Fruit fly (Drosophila melanogaster) Kc167 (cell line): ENCODE measurements around the gene CG17712.

ENCODE experiments used
- Myc ChIP-seq: fragments of >200 bp; optimal IDR thresholded peaks from 2 replicates; lab custom pipeline; 2017; ENCODE audit warnings: missing external identifiers
- Sin3A ChIP-seq: fragments of >200 bp; optimal IDR thresholded peaks from 2 replicates; lab custom pipeline; 2018; ENCODE audit warnings: missing external identifiers
- h ChIP-seq: fragments of >200 bp; optimal IDR thresholded peaks from 3 replicates; lab custom pipeline; 2018; ENCODE audit warnings: missing external identifiers
- insv ChIP-seq: fragments of >200 bp; optimal IDR thresholded peaks from 3 replicates; lab custom pipeline; 2018; ENCODE audit warnings: missing external identifiers
- psq ChIP-seq: fragments of >200 bp; optimal IDR thresholded peaks from 2 replicates; lab custom pipeline; 2017; ENCODE audit warnings: missing external identifiers
- ttk ChIP-seq: sonication (Bioruptor generic); optimal IDR thresholded peaks from 2 replicates; lab custom pipeline; 2017; ENCODE audit warnings: missing external identifiers

Gene CG17712

DNA sequence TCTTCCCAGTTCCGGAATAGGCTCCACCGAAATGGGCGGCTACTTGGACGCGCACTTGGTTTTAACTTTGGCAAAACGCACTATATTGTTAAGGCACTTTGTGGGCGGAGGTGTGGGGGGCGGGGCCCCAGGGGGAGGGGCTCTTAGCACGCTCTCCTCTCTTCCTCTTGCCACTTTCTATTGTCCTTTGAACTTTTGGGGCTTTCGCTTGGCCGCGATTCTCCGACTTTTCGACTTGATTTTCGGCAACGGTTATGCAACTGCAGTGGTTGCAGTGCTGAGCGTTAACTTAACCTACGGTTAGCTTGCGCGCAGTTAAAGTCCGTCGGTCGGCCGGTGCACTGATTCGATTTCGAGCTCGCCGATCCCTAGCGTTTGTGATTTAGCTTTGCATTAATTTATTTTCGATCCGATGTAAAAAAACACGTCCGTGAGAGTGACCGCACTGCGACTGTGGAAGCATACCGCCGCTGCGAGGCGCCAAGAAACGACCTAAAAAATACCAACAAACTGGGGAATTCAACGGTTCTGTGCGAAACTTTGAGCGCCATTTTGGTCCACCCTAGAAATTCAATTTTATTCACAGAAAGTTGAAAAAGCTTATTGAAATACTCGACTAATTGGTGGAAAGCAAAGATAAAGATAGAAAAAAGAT is 27.9 kb downstream of the CG17712 start, which contains the start of gene Rim2:
TSS of gene Rim2 (minus strand) at position 452 of the 655 bp plus-strand sequence.
- no peak for TF ChIP-seq Myc (lab: Kevin White, UChicago)
- TF ChIP-seq Sin3A = no peak
- TF ChIP-seq psq (lab: Kevin White, UChicago) = no peak
- no peak for TF ChIP-seq ttk (lab: Kevin White, UChicago)
- TF ChIP-seq h (lab: Kevin White, UChicago) = no peak
- TF ChIP-seq insv (lab: Kevin White, UChicago) = no peak

DNA sequence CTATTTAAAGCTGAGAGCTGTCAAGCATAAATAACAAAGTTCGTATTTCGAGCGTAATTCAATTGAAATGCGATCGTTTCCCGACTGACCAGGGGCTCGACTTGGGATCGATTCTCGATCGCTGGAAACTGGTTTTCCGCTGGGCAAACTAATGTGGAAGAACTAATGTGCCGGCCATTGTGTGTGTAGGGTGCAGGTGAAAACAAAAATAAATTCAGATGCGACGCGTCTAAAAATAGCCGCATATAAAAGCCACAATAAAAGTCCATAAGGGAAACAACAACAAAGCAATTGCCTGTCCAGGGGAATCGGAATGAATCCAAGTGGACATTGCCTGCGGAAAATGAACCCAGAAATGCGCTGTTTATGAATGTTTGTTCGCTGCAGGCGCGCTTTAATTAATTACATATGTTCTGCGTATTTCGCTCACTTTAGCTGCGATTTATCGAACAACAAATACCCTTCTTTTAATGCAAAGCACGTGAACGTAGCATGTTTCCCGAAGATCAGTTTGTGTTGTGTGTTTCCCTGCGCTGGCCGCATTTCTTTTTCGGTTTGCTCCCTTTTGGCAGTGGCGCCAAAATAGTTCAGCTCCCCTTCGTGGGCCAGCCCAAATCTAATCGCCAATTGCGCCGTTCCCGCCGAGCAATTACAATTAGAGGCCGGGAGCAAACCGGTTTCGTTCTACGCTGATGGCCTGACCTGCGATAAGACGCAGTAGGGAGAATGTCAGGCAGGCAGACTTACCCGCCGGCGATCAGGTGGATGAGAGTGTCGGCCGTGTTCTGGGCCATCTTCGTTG is 28.6 kb downstream of the CG17712 start:
- TF ChIP-seq psq (lab: Kevin White, UChicago) (no peak), Myc (lab: Kevin White, UChicago) (no peak), h (lab: Kevin White, UChicago) (no peak), insv (lab: Kevin White, UChicago) (no peak), ttk (lab: Kevin White, UChicago) (no peak), Sin3A (no peak)

DNA sequence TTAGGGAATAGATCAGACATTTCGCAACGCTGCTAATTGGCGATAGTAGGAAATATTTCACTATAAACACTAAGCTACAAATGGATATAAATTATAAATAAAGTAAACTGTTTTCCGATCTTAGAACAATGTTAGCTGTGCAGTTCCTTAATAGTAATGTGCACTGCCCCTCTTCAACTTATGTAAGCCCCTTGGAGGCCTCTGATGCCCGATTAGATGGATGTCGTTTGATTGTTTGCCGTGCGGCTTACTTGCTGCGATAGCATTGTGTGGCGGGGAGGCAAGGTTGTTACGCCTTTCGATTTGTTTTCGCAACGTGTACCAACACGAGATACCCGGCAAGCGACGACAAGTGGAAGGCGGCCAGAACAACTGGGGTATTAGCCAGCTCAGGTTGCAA is 29.7 kb downstream of the CG17712 start:
- TF ChIP-seq ttk (lab: Kevin White, UChicago) = no peak
- TF ChIP-seq Myc (lab: Kevin White, UChicago) = no peak
- no peak for TF ChIP-seq psq (lab: Kevin White, UChicago)

DNA sequence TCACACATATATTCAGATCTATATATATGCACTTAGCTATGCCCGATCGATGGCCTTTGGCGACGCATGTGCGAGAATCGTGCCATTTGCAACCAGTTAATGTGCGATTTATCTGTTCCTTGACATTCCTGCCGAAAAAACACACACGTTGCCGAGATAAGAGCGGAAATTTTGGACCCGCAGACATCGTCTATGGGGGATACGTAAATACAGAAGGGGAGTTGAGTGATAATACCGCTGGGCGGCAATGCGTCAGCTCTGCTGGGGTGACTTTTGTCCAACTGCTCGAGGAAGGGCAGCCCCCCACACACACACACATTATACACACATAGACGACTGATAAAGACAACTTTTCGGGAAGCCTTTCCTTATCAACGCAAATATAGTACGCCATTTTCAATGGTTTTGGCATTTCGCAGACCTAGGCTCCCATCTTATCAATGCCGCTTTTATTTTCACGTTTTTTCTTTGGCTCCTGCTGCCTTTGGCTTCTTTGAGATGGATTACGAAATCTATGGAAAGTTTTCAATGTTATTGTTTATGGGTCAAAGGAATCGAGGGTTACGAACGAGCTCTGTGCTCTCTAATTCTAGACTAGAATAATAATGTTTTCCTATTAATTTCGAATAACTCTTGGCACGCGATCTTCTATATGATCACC is 30.9 kb downstream of the CG17712 start:
- TF ChIP-seq h (lab: Kevin White, UChicago) (no peak), psq (lab: Kevin White, UChicago) (no peak), Myc (lab: Kevin White, UChicago) (no peak), ttk (lab: Kevin White, UChicago) (no peak), insv (lab: Kevin White, UChicago) (no peak), Sin3A (no peak)

DNA sequence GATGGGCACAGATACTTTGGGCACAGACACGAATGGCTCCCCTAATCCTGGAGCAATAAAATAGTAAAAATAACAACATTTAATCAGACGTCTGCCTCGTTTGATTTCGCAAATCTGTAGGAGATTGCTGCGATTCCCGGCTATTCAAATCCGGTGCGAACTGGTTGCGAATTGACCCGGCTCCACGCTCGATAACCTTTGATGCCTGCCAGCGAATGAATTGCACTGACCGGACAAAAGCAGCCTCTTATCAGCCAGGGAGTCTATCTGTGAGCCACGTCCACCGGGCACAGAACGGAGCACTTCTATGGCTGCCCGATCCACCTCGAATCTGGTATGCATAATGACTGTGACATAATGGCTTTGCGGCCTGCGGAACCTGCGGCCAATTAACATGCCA is 32.0 kb downstream of the CG17712 start:
- TF ChIP-seq Sin3A = no peak

DNA sequence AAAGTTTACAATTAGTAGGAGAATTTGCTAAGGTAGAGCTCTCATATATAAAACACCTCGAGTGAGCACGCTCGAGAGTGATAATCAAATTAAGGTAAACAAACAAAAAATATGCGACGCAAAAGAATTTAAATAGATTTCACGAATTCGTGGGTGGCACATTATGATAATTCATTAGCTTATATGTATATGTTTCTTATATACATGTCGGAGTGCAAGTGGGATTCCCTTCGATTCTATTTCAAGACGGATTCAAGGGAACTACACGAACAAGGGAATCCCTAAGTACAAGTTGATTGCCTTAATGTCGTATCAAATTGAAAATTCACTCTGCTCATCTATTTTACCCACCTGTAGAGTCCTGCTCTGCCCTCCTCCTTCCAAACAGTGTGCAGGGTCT is 34.7 kb downstream of the CG17712 start:
- no peak for TF ChIP-seq Sin3A
- no peak for TF ChIP-seq h (lab: Kevin White, UChicago)
- no peak for TF ChIP-seq psq (lab: Kevin White, UChicago)
- TF ChIP-seq Myc (lab: Kevin White, UChicago) = no peak
- TF ChIP-seq insv (lab: Kevin White, UChicago) = no peak
- TF ChIP-seq ttk (lab: Kevin White, UChicago) = no peak

DNA sequence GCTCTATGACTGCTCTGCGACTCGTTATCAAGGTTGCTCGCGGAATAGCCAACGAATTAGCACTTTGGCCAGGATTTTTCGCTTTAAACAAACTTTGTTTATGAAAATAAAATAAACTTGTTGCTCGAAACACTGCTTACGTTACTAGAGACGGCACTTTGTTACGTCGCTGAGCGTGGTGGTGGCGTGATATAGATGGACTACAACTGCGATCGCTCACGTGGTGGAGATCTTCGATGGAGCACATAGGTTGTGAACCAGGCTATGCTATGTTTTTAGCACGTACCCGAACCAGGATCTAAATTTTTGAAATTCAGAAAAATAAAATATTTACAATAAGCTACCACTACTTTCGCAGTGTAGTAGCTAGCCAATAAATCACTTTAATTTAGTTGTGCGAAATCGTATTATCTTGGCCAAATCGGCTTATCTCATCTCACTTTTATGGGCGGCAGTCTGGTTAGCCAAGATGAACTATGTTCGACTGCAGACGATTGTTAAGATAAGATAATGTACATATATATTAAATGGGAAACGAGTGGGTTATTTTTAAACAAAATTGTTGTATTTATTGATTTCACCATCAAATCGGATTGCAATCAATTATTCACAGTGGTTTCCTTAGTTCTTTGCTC is 36.1 kb downstream of the CG17712 start, which contains the start of gene frtz:
TSS of gene frtz (minus strand) at position 153 of the 635 bp plus-strand sequence.
- no peak for TF ChIP-seq ttk (lab: Kevin White, UChicago)
- no peak for TF ChIP-seq insv (lab: Kevin White, UChicago)
- no peak for TF ChIP-seq Sin3A
- TF ChIP-seq Myc (lab: Kevin White, UChicago) = no peak
- no peak for TF ChIP-seq psq (lab: Kevin White, UChicago)
- no peak for TF ChIP-seq h (lab: Kevin White, UChicago)

DNA sequence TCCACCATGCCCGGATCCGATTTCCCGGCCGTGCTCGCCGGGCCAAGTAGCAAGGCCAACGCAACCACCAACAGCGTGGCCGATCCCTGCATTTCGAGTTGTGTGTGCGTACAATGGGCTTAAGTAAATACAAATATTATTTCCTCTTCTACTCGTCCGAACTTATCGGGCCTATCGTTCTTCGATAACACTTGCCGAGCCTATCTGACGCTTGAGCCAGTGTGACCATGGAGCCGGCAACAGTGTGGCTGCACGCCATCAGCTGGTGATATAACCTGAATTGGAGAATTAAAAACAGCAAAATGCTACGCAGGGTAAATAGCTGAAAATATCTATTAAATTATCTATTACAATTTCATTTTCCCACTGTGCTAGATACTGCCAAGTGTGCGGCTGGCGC is 41.7 kb downstream of the CG17712 start, which contains the start of the genes CG17660 and mRpL48:
TSS of gene CG17660 (minus strand) at position 198 of the 400 bp plus-strand sequence.
TSS of gene mRpL48 (plus strand) at position 239 of the 400 bp plus-strand sequence.
- TF ChIP-seq h (lab: Kevin White, UChicago) (no peak), Myc (lab: Kevin White, UChicago) (no peak), psq (lab: Kevin White, UChicago) (no peak), Sin3A (no peak), insv (lab: Kevin White, UChicago) (no peak), ttk (lab: Kevin White, UChicago) (no peak)

DNA sequence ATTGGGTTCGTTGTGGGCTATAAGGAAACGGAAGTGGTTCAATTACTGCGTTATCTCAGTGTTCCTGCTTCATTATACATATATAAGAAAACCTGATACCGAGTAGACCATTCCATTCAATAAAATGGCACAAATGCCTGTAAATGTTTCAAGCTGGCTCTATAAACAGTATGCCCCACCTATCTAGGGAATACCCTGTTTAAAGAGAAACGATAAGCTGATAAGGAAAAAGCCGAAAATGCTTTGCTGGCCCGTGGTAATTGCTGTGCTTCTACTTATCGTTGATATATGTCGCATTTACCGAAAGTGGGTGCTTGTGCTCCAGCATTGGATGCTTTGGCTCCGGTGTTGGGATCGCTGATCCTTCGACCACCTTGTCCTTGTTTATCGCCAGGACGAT is 42.6 kb downstream of the CG17712 start:
- TF ChIP-seq insv (lab: Kevin White, UChicago) = no peak
- no peak for TF ChIP-seq Myc (lab: Kevin White, UChicago)
- no peak for TF ChIP-seq psq (lab: Kevin White, UChicago)
- no peak for TF ChIP-seq ttk (lab: Kevin White, UChicago)
- TF ChIP-seq h (lab: Kevin White, UChicago) = no peak
- no peak for TF ChIP-seq Sin3A

DNA sequence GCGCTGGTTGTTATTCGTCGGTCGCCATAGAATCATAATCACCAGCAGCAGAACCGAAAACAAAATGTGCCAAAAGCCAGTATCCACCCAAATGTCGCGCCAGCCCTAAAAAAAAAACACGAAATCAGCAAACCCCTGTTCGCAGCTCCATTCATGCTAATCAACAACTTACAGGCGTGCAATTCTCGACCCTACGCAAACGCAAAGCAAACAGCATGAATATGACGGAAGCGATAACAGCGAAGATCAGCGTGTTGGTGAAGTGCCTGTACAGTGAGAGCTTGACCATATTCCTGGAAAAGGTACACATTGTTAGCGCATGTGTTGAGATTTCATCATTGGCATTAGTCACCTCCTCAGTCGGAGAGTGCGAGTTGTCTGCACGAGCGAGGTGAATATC is 43.8 kb downstream of the CG17712 start:
- TF ChIP-seq Sin3A (no peak), insv (lab: Kevin White, UChicago) (no peak), ttk (lab: Kevin White, UChicago) (no peak), h (lab: Kevin White, UChicago) (no peak), psq (lab: Kevin White, UChicago) (no peak), Myc (lab: Kevin White, UChicago) (no peak)

DNA sequence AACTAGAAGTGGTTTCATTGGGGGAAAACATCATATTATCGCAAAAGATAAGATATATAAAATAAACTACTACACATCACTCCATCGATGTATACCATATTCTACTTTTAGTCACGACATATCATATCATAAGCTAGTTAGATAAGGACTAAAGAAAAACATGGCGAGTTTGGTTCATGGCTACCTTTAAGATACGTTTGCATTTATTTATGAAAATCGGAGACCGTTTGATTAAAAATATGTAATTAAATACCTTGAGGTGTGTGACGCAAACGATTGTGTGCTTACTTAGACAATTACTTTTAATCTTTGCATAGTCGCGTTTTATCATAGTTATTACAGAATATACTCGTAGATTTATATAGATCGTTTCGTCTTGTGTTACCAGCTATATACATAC is 45.0 kb downstream of the CG17712 start:
- no peak for TF ChIP-seq Sin3A
- no peak for TF ChIP-seq Myc (lab: Kevin White, UChicago)
- no peak for TF ChIP-seq ttk (lab: Kevin White, UChicago)
- TF ChIP-seq insv (lab: Kevin White, UChicago) = no peak
- no peak for TF ChIP-seq psq (lab: Kevin White, UChicago)
- TF ChIP-seq h (lab: Kevin White, UChicago) = no peak
